Fruit fly (Drosophila melanogaster) whole organism, wandering third instar larva: Measurements from ENCODE around the gene CG2126.

ENCODE experiments used
- Abd-B ChIP-seq: fragments of >200 bp; optimal IDR thresholded peaks from 2 replicates; lab custom pipeline; 2017; ENCODE audit warnings: missing biosample characterization, missing genetic modification characterization
- CG32264 ChIP-seq: fragments of 200-800 bp; sonication (Bioruptor generic); optimal IDR thresholded peaks from 2 replicates; lab custom pipeline; 2016; ENCODE audit warnings: missing biosample characterization, missing genetic modification characterization
- CG9705 ChIP-seq: fragments of 200-800 bp; sonication (Bioruptor generic); optimal IDR thresholded peaks from 2 replicates; lab custom pipeline; 2018; ENCODE audit warnings: missing biosample characterization, mild to moderate bottlenecking, missing genetic modification characterization
- CrebA ChIP-seq: fragments of 200-800 bp; sonication (Bioruptor generic); optimal IDR thresholded peaks from 2 replicates; lab custom pipeline; 2016; ENCODE audit warnings: missing biosample characterization, mild to moderate bottlenecking, missing genetic modification characterization, borderline replicate concordance
- Dfd ChIP-seq: fragments of >200 bp; optimal IDR thresholded peaks from 2 replicates; lab custom pipeline; 2017; ENCODE audit warnings: missing biosample characterization, missing genetic modification characterization
- Dif ChIP-seq: fragments of 200-275, 200-300 bp; sonication (Bioruptor generic); optimal IDR thresholded peaks from 2 replicates; lab custom pipeline; 2018; ENCODE audit warnings: missing biosample characterization, missing genetic modification characterization; ENCODE audit not compliant: partially characterized antibody
- GATAd ChIP-seq: sonication (Bioruptor generic); optimal IDR thresholded peaks from 2 replicates; lab custom pipeline; 2016; ENCODE audit warnings: missing biosample characterization, missing genetic modification characterization
- HLH106 ChIP-seq: fragments of 200-800 bp; optimal IDR thresholded peaks from 3 replicates; lab custom pipeline; 2019; ENCODE audit warnings: missing biosample characterization, mild to moderate bottlenecking, missing genetic modification characterization, moderate library complexity
- Hnf4 ChIP-seq: fragments of 200-800 bp; sonication (Bioruptor generic); optimal IDR thresholded peaks from 2 replicates; lab custom pipeline; 2016; ENCODE audit warnings: missing biosample characterization, mild to moderate bottlenecking, missing genetic modification characterization
- Hr78 ChIP-seq: fragments of >200 bp; optimal IDR thresholded peaks from 2 replicates; lab custom pipeline; 2017; ENCODE audit warnings: missing biosample characterization, missing genetic modification characterization
- Hr83 ChIP-seq: fragments of 200-300 bp; sonication (Bioruptor generic); optimal IDR thresholded peaks from 2 replicates; lab custom pipeline; 2016; ENCODE audit warnings: missing biosample characterization, mild to moderate bottlenecking, missing genetic modification characterization, moderate library complexity; ENCODE audit not compliant: poor library complexity, severe bottlenecking
- Jra ChIP-seq: sonication (Bioruptor generic); optimal IDR thresholded peaks from 2 replicates; lab custom pipeline; 2016; ENCODE audit warnings: missing biosample characterization, missing genetic modification characterization
- Mio ChIP-seq: sonication (Bioruptor generic); optimal IDR thresholded peaks from 2 replicates; lab custom pipeline; 2016; ENCODE audit warnings: missing biosample characterization, missing genetic modification characterization
- Myc ChIP-seq: fragments of >200 bp; optimal IDR thresholded peaks from 2 replicates; lab custom pipeline; 2017
- N ChIP-seq: fragments of >200 bp; optimal IDR thresholded peaks from 2 replicates; lab custom pipeline; 2018; ENCODE audit warnings: missing biosample characterization, missing external identifiers, missing genetic modification characterization
- OdsH ChIP-seq: fragments of 200-800 bp; sonication (Bioruptor generic); optimal IDR thresholded peaks from 2 replicates; lab custom pipeline; 2016; ENCODE audit warnings: missing biosample characterization, mild to moderate bottlenecking, missing genetic modification characterization
- Rel ChIP-seq, 2 experiments: fragments of 200-800 bp; sonication (Bioruptor generic) in 1 of 2; optimal IDR thresholded peaks; 2 replicates in 1 of 2; 3 replicates in 1 of 2; lab custom pipeline; 2016 to 2019; ENCODE audit warnings: mild to moderate bottlenecking in 2 of 2, missing biosample characterization in 2 of 2, missing genetic modification characterization in 2 of 2, moderate library complexity in 1 of 2
- Sp1 ChIP-seq: fragments of 200-800 bp; sonication (Bioruptor generic); optimal IDR thresholded peaks from 3 replicates; lab custom pipeline; 2019; ENCODE audit warnings: missing biosample characterization, mild to moderate bottlenecking, missing genetic modification characterization, moderate library complexity
- Vsx2 ChIP-seq: fragments of 200-300, 225-300 bp; sonication (Bioruptor generic); optimal IDR thresholded peaks from 2 replicates; lab custom pipeline; 2018; ENCODE audit warnings: missing biosample characterization, missing genetic modification characterization; ENCODE audit not compliant: partially characterized antibody
- br ChIP-seq: fragments of 200-800 bp; sonication (Bioruptor generic); optimal IDR thresholded peaks from 2 replicates; lab custom pipeline; 2016; ENCODE audit warnings: missing biosample characterization, missing genetic modification characterization
- brk ChIP-seq: fragments of 200-800 bp; sonication (Bioruptor generic); optimal IDR thresholded peaks from 2 replicates; lab custom pipeline; 2016; ENCODE audit warnings: missing biosample characterization, mild to moderate bottlenecking, missing genetic modification characterization
- dl ChIP-seq, 2 experiments: fragments of 175-275, 200-275 bp in 1 of 2; fragments of 200-275 bp in 1 of 2; sonication (Bioruptor generic); optimal IDR thresholded peaks; lab custom pipeline; 2018; ENCODE audit warnings: mild to moderate bottlenecking in 2 of 2, missing biosample characterization in 2 of 2, missing genetic modification characterization in 2 of 2, moderate library complexity in 2 of 2; ENCODE audit not compliant: partially characterized antibody in 2 of 2, insufficient read depth in 1 of 2
- dmrt93B ChIP-seq: fragments of 200-800 bp; sonication (Bioruptor generic); optimal IDR thresholded peaks from 2 replicates; lab custom pipeline; 2018; ENCODE audit warnings: missing biosample characterization, mild to moderate bottlenecking, missing genetic modification characterization
- dsf ChIP-seq: sonication (Bioruptor generic); optimal IDR thresholded peaks from 2 replicates; lab custom pipeline; 2016; ENCODE audit warnings: missing biosample characterization, missing genetic modification characterization, borderline replicate concordance
- ey ChIP-seq: fragments of 200-800 bp; sonication (Bioruptor generic); optimal IDR thresholded peaks from 2 replicates; lab custom pipeline; 2016; ENCODE audit warnings: missing biosample characterization, missing genetic modification characterization
- foxo ChIP-seq, 2 experiments: fragments of 200-800 bp; sonication (Bioruptor generic); optimal IDR thresholded peaks; 2 replicates in 1 of 2; 3 replicates in 1 of 2; lab custom pipeline; 2016 to 2017; ENCODE audit warnings: missing biosample characterization in 2 of 2, missing genetic modification characterization in 2 of 2
- fru ChIP-seq: fragments of 200-800 bp; sonication (Bioruptor generic); optimal IDR thresholded peaks from 3 replicates; lab custom pipeline; 2016; ENCODE audit warnings: missing biosample characterization, mild to moderate bottlenecking, missing genetic modification characterization
- h ChIP-seq: fragments of 200-800 bp; sonication (Bioruptor generic); optimal IDR thresholded peaks from 3 replicates; lab custom pipeline; 2016; ENCODE audit warnings: missing biosample characterization, mild to moderate bottlenecking, missing genetic modification characterization
- jim ChIP-seq: fragments of 175-275, 200-325 bp; sonication (Bioruptor generic); optimal IDR thresholded peaks from 2 replicates; lab custom pipeline; 2016; ENCODE audit warnings: missing biosample characterization, mild to moderate bottlenecking, missing genetic modification characterization
- lola ChIP-seq: fragments of >200 bp; optimal IDR thresholded peaks from 2 replicates; lab custom pipeline; 2017; ENCODE audit warnings: missing biosample characterization, missing genetic modification characterization
- pan ChIP-seq: fragments of >200 bp; optimal IDR thresholded peaks from 2 replicates; lab custom pipeline; 2017
- psq ChIP-seq: fragments of 200-800 bp; sonication (Bioruptor generic); optimal IDR thresholded peaks from 3 replicates; lab custom pipeline; 2017; ENCODE audit warnings: missing biosample characterization, mild to moderate bottlenecking, missing genetic modification characterization, moderate library complexity
- rgr ChIP-seq: fragments of 200-800 bp; sonication (Bioruptor generic); optimal IDR thresholded peaks from 3 replicates; lab custom pipeline; 2016; ENCODE audit warnings: missing biosample characterization, mild to moderate bottlenecking, missing genetic modification characterization
- sage ChIP-seq: fragments of 200-800 bp; sonication (Bioruptor generic); optimal IDR thresholded peaks from 2 replicates; lab custom pipeline; 2016; ENCODE audit warnings: missing biosample characterization, mild to moderate bottlenecking, missing genetic modification characterization
- sv ChIP-seq: fragments of 200-800 bp; sonication (Bioruptor generic); optimal IDR thresholded peaks from 3 replicates; lab custom pipeline; 2016; ENCODE audit warnings: missing biosample characterization, missing genetic modification characterization
- tai ChIP-seq: sonication (Bioruptor generic); optimal IDR thresholded peaks from 2 replicates; lab custom pipeline; 2016; ENCODE audit warnings: missing biosample characterization, missing genetic modification characterization
- usp ChIP-seq: fragments of >200 bp; optimal IDR thresholded peaks from 2 replicates; lab custom pipeline; 2017; ENCODE audit warnings: missing biosample characterization, missing genetic modification characterization
- woc ChIP-seq: sonication (Bioruptor generic); optimal IDR thresholded peaks from 2 replicates; lab custom pipeline; 2016; ENCODE audit warnings: missing biosample characterization, mild to moderate bottlenecking, missing genetic modification characterization

Gene CG2126

dm6 chr3R:31812117-31812975, 35.9 kb upstream of the CG2126 start, which contains the start of the genes FeCH and RhoGAP100F:
TSS of gene FeCH (minus strand) at chr3R:31812296.
TSS of gene RhoGAP100F (plus strand) at chr3R:31812609.
- no peak for TF ChIP-seq CG32264
- no peak for TF ChIP-seq N (GFP tag; lab: Kevin White, UChicago)
- TF ChIP-seq GATAd (GFP tag; lab: Kevin White, UChicago): no peak
- no peak for TF ChIP-seq sage (GFP tag; lab: Kevin White, UChicago)
- TF ChIP-seq CG9705: no peak
- TF ChIP-seq ey: no peak
- no peak for TF ChIP-seq Hnf4 (GFP tag; lab: Kevin White, UChicago)
- TF ChIP-seq dmrt93B (GFP tag; lab: Kevin White, UChicago): no peak
- TF ChIP-seq Hr83 (GFP tag; lab: Kevin White, UChicago): no peak
- no peak for TF ChIP-seq tai
- TF ChIP-seq brk: no peak
- TF ChIP-seq dsf (GFP tag; lab: Kevin White, UChicago): no peak
- TF ChIP-seq br: no peak
- no peak for TF ChIP-seq Rel (GFP tag; optimal IDR thresholded peaks at IDR 0.05; lab: Kevin White, UChicago)
- no peak for TF ChIP-seq Rel (tag; optimal IDR thresholded peaks at IDR 0.05; lab: Kevin White, UChicago)
- TF ChIP-seq foxo (GFP tag; optimal IDR thresholded peaks at IDR 0.05; lab: Kevin White, UChicago): no peak
- no peak for TF ChIP-seq fru (GFP tag; lab: Kevin White, UChicago)
- TF ChIP-seq usp: no peak
- no peak for TF ChIP-seq psq (GFP tag; lab: Kevin White, UChicago)

DNA sequence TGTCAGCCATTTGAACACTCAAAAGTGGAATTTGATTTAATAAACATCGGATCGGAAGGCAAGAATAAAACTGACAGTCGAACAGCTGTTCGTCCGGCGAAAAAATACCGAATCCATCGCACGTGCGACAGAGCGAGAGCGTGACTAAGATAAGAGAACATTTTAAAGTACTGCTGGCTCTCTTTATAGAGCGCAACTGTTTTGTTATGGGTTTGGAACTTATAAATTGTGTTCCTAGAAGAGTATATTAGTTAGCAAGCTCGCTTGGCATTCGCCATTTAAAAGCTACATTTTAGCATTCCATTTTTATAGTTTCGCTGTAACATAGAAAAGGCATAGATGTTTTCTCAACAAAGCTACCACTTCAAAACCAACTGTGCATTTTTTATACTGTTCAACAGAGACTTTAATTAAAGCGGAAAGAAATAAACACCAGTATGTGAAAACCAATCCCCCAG, 33.6 kb upstream of the CG2126 start, which contains the start of gene Rift:
Rift (minus strand) TSS at position 114 of the 458 bp plus-strand sequence.
- TF ChIP-seq sage (GFP tag; lab: Kevin White, UChicago) (peak; percentile 8), Hr83 (GFP tag; lab: Kevin White, UChicago) (peak; percentile 31), psq (GFP tag; lab: Kevin White, UChicago) (no peak), sv (GFP tag; lab: Kevin White, UChicago) (no peak), h (GFP tag; lab: Kevin White, UChicago) (no peak), brk (no peak), foxo (GFP tag; optimal IDR thresholded peaks at IDR 0.05; lab: Kevin White, UChicago) (peak in 1 of 2 experiments; percentile 36), GATAd (GFP tag; lab: Kevin White, UChicago) (no peak), Mio (GFP tag; lab: Kevin White, UChicago) (no peak), CrebA (GFP tag; lab: Kevin White, UChicago) (no peak), dl (GFP tag; optimal IDR thresholded peaks at IDR 0.05; lab: Kevin White, UChicago; ENCODE audit: insufficient read depth in 1 of 2, partially characterized antibody in 2 of 2) (peak in 1 of 2 experiments; percentile 62), dmrt93B (GFP tag; lab: Kevin White, UChicago) (no peak), OdsH (peak; percentile 33), Hnf4 (GFP tag; lab: Kevin White, UChicago) (no peak), Vsx2 (GFP tag; lab: Kevin White, UChicago) (no peak), rgr (GFP tag; lab: Kevin White, UChicago) (peak; percentile 11), CG32264 (no peak), N (GFP tag; lab: Kevin White, UChicago) (no peak), Myc (lab: Kevin White, UChicago) (no peak), woc (GFP tag; lab: Kevin White, UChicago) (no peak), br (no peak), fru (GFP tag; lab: Kevin White, UChicago) (no peak), tai (no peak), Hr78 (no peak), Abd-B (no peak), Jra (GFP tag; lab: Kevin White, UChicago) (no peak), CG9705 (no peak), Dfd (GFP tag; lab: Kevin White, UChicago) (no peak), Dif (GFP tag; lab: Kevin White, UChicago) (no peak), HLH106 (peak; percentile 16), dsf (GFP tag; lab: Kevin White, UChicago) (no peak), pan (lab: Kevin White, UChicago) (no peak), Rel (GFP tag; optimal IDR thresholded peaks at IDR 0.05; lab: Kevin White, UChicago) (no peak), Rel (tag; optimal IDR thresholded peaks at IDR 0.05; lab: Kevin White, UChicago) (no peak), Sp1 (GFP tag; lab: Kevin White, UChicago) (no peak), usp (no peak), jim (GFP tag; lab: Kevin White, UChicago) (no peak), lola (GFP tag; lab: Kevin White, UChicago) (no peak), ey (no peak)
